Worm (Caenorhabditis elegans): ENCODE measurements around the gene clec-207.

clec-207 gene

DNA sequence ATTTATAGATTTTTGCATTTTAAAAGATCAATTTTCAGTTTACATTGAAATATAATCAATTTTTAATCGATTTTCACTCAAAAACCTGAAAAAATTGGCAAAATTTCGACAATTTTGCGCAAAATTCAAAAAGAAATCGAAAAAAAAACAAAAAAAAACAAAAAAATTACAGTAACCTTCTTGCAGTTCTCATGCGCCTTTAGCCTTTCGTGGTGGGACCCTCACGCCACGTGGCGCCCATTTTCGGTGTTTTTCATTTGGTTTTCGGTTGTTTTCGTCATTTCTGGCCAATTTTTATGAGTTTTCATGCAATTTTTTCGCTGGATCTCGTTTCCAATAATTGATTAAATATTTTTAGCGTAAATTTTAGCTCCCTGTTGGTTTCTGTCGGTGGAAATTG is 28.5 kb upstream of the clec-207 start (continued):
- TF ChIP-seq aptf-2 (GFP tag; conservative IDR thresholded peaks at IDR 0.05) (no peak), egl-44 (GFP tag; IDR thresholded peaks at IDR 0.05) (no peak), hlh-26 (GFP tag; conservative IDR thresholded peaks at IDR 0.05) (no peak), fkh-3 (tag; optimal IDR thresholded peaks at IDR 0.05) (no peak), rec-8 (tag; optimal IDR thresholded peaks at IDR 0.05) (no peak), dox-1 (GFP tag; IDR thresholded peaks at IDR 0.05) (peak; percentile 6; the same call in 1 of the 2 replicates), sptf-2 (GFP tag; optimal IDR thresholded peaks at IDR 0.05) (no peak), athp-1 (tag; optimal IDR thresholded peaks at IDR 0.05) (no peak)

DNA sequence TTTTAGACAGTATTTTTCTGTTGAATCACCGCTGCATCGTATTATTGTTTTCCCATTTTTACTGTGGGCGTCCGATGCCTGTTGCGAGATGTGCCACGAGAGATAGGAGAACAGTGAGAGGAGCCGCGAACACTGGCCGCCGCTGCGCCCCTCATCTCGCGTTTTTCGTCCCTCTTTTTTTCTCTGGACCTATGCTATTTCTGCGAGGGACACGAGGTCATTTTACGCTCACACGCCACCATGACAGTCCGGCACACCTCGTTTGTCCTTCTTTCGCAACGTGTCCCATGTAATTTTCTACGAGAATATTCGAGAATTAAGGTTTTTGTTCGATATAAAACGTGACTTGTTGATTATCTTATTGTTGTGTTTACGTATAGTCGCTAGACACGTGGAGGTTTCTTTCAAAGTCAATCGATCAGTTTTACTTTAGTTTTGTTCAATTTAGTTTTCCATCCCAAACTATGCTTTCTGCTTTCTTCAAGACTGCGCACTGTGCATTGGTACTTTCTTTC is 27.8 kb upstream of the clec-207 start, which contains the start of gene lbp-9:
TSS of gene lbp-9 (plus strand) at position 465 of the 515 bp plus-strand sequence.
- TF ChIP-seq F22D6.2 (tag; optimal IDR thresholded peaks at IDR 0.05) (no peak), B0019.2 (GFP tag; conservative IDR thresholded peaks at IDR 0.05) (no peak), pha-4 (tag; optimal IDR thresholded peaks at IDR 0.05) (no peak), ztf-3 (GFP tag; optimal IDR thresholded peaks at IDR 0.05) (no peak), ccch-3 (GFP tag; optimal IDR thresholded peaks at IDR 0.05) (no peak), lin-35 (GFP tag; optimal IDR thresholded peaks at IDR 0.05) (no peak), nhr-120 (GFP tag; IDR thresholded peaks at IDR 0.05) (no peak), lin-26 (GFP tag; IDR thresholded peaks at IDR 0.05) (peak; percentile 71; the same call in 1 of the 2 replicates), tlf-1 (GFP tag; optimal IDR thresholded peaks at IDR 0.05) (no peak), nfya-1 (tag; optimal IDR thresholded peaks at IDR 0.05; ENCODE audit: borderline replicate concordance, insufficient read depth) (no peak), B0336.3 (GFP tag; IDR thresholded peaks at IDR 0.05) (peak; percentile 38; the same call in 1 of the 2 replicates), ceh-100 (GFP tag; IDR thresholded peaks at IDR 0.05) (no peak), lag-1 (GFP tag; IDR thresholded peaks at IDR 0.05) (no peak), Y53F4B.3 (GFP tag; IDR thresholded peaks at IDR 0.05) (no peak), F10E7.11 (tag; optimal IDR thresholded peaks at IDR 0.05) (no peak), bed-1 (GFP tag; IDR thresholded peaks at IDR 0.05) (no peak), Y79H2A.3 (GFP tag; conservative IDR thresholded peaks at IDR 0.05) (peak; percentile 71; the same call in 1 of the 2 replicates), F52B5.7 (tag; optimal IDR thresholded peaks at IDR 0.05) (no peak), aptf-2 (GFP tag; conservative IDR thresholded peaks at IDR 0.05) (no peak), lsl-1 (GFP tag; optimal IDR thresholded peaks at IDR 0.05) (no peak), gei-17 (GFP tag; optimal IDR thresholded peaks at IDR 0.05) (peak; percentile 1), repo-1 (tag; optimal IDR thresholded peaks at IDR 0.05) (no peak), rec-8 (tag; optimal IDR thresholded peaks at IDR 0.05) (no peak), egrh-3 (GFP tag; IDR thresholded peaks at IDR 0.05) (peak; percentile 41), attf-6 (GFP tag; IDR thresholded peaks at IDR 0.05) (no peak), dpl-1 (GFP tag; optimal IDR thresholded peaks at IDR 0.05) (no peak), hmg-20 (GFP tag; IDR thresholded peaks at IDR 0.05) (no peak), mes-4 (tag; optimal IDR thresholded peaks at IDR 0.05) (no peak), let-526 (GFP tag; IDR thresholded peaks at IDR 0.05) (no peak), hlh-26 (GFP tag; conservative IDR thresholded peaks at IDR 0.05) (no peak), snpc-4 (GFP tag; optimal IDR thresholded peaks at IDR 0.05) (no peak), snpc-4 (tag; optimal IDR thresholded peaks at IDR 0.05) (peak in 1 of 4 experiments; percentile 12), ama-1 (optimal IDR thresholded peaks at IDR 0.05) (peak; percentile 34), ama-1 (GFP tag; optimal IDR thresholded peaks at IDR 0.05) (no peak), nhr-179 (tag; optimal IDR thresholded peaks at IDR 0.05) (no peak), cebp-1 (GFP tag; IDR thresholded peaks at IDR 0.05) (peak; percentile 67), cebp-1 (tag; optimal IDR thresholded peaks at IDR 0.05) (peak; percentile 96), rpc-1 (optimal IDR thresholded peaks at IDR 0.05) (no peak), rpc-1 (tag; optimal IDR thresholded peaks at IDR 0.05) (no peak), Y95B8A.8 (GFP tag; IDR thresholded peaks at IDR 0.05) (peak; percentile 42; the same call in 1 of the 2 replicates), ceh-58 (GFP tag; IDR thresholded peaks at IDR 0.05) (no peak), him-1 (tag; optimal IDR thresholded peaks at IDR 0.05) (no peak), zim-3 (tag; optimal IDR thresholded peaks at IDR 0.05) (peak; percentile 33)
